Worm (Caenorhabditis elegans): ENCODE measurements around the gene F28A12.3.

- TF ChIP-seq ref-1 (GFP tag; conservative IDR thresholded peaks at IDR 0.05) (no peak), ztf-23 (GFP tag; IDR thresholded peaks at IDR 0.05) (no peak), ztf-29 (GFP tag; IDR thresholded peaks at IDR 0.05) (no peak), klf-2 (GFP tag; conservative IDR thresholded peaks at IDR 0.05) (no peak), flt-1 (GFP tag; IDR thresholded peaks at IDR 0.05) (no peak)
Measured at ce11 chrV:8627580-8627979, 13.6 kb downstream of the F28A12.3 start.
